Worm (Caenorhabditis elegans): ENCODE results near the gene T18D3.5.

T18D3.5 gene

DNA sequence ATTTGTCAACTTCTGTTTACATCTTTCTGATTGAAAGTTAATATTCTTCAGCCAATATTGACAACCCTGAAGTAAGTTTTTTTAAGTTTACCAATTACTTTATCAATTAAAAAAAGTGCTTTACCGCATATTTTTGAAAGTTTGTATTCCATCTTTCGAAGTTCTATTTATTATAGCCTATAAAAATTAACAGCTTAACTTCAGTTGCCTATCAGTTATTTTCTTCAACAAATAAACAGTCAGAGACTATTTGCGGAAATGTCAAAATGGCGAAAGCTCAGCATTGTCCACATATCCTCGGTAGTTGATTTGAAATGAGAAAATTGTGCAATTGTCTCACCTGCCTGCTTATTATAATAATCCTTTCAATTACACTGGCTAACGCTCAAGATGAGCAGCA is at the start of gene T18D3.5:
T18D3.5 (plus strand) TSS at position 301 of the 400 bp plus-strand sequence.
- TF ChIP-seq pes-1 (GFP tag; IDR thresholded peaks at IDR 0.05) (no peak), B0310.2 (tag; optimal IDR thresholded peaks at IDR 0.05) (no peak), sea-1 (GFP tag; conservative IDR thresholded peaks at IDR 0.05) (no peak), hnd-1 (tag; optimal IDR thresholded peaks at IDR 0.05) (no peak), ama-1 (optimal IDR thresholded peaks at IDR 0.05) (no peak), tbx-11 (GFP tag; IDR thresholded peaks at IDR 0.05) (no peak), ceh-13 (GFP tag; optimal IDR thresholded peaks at IDR 0.05) (no peak), tbx-37 (GFP tag; conservative IDR thresholded peaks at IDR 0.05) (no peak), ceh-36 (tag; optimal IDR thresholded peaks at IDR 0.05) (no peak), ets-7 (tag; optimal IDR thresholded peaks at IDR 0.05) (no peak), hmg-4 (GFP tag; optimal IDR thresholded peaks at IDR 0.05) (no peak), scrt-1 (GFP tag; IDR thresholded peaks at IDR 0.05) (no peak), hmbx-1 (tag; optimal IDR thresholded peaks at IDR 0.05) (no peak), F13C5.2 (tag; optimal IDR thresholded peaks at IDR 0.05) (no peak), flt-1 (GFP tag; IDR thresholded peaks at IDR 0.05) (no peak), aly-1 (tag; optimal IDR thresholded peaks at IDR 0.05) (no peak), tra-4 (tag; optimal IDR thresholded peaks at IDR 0.05) (no peak)

DNA sequence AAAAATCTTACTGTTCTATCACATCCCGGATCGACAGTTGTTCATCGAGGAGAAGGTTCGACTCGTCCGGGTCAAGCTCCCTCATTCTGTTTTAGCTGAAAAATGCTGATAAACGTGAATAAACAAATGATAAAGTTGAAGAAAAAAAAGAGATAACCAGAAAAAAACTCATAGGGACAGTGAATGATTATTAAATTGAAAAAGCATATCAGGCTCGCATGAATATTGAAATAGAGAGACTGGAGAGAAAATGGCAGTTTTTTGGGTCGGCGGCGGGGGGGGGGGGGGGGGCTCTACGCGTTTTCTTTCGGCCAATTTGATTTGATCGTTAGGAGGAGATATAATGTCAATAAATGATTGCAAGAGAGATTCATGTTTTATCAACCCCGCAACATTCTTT is 49.7 kb upstream of the T18D3.5 start, which contains the start of gene lin-2:
lin-2 (minus strand) TSS at position 101 of the 400 bp plus-strand sequence.
- no peak for TF ChIP-seq hmg-4 (GFP tag; optimal IDR thresholded peaks at IDR 0.05)

DNA sequence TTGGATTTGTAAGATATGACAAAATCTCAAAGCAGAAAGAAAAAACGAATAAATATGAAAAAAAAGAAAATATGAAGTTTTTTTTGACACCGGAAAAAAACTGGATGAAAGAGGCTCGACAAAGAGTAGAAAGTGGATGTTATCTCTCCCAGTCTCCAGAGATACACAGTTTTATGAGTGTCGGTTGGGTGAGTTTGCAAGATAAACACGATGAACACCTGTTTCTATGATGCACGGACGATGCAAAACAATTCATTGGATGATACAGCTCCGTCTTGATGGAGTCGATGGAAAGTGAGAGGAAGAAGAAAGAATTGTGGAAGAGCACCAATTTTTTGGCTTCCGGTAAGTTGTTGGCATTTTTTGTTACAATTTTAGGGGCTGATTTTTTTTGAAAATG is 47.8 kb upstream of the T18D3.5 start:
- TF ChIP-seq hnd-1 (tag; optimal IDR thresholded peaks at IDR 0.05): no peak
- no peak for TF ChIP-seq flt-1 (GFP tag; IDR thresholded peaks at IDR 0.05)

DNA sequence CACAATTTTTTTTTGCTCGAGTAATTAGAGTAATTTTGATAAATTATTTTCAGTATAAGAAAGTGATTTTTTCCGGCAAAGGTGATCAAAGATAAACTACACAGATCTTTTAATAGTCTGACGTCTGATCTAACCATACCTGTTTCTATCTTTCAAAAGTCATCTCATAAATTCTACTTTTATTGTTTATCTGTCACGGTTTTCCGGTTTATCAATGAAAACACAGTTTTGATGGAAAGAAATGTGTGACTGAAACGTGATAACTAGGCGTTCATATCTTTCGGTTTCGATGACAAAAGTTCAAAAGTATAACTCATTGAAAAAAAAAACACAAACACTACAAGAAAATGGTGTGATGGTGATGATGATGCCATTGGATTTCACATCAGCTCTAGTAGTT is 41.0 kb upstream of the T18D3.5 start:
- TF ChIP-seq hmbx-1 (tag; optimal IDR thresholded peaks at IDR 0.05): no peak
- no peak for TF ChIP-seq aly-1 (tag; optimal IDR thresholded peaks at IDR 0.05)
- TF ChIP-seq ama-1 (optimal IDR thresholded peaks at IDR 0.05): no peak
- no peak for TF ChIP-seq hnd-1 (tag; optimal IDR thresholded peaks at IDR 0.05)
- TF ChIP-seq tbx-37 (GFP tag; conservative IDR thresholded peaks at IDR 0.05): no peak
- no peak for TF ChIP-seq ets-7 (tag; optimal IDR thresholded peaks at IDR 0.05)
- TF ChIP-seq F13C5.2 (tag; optimal IDR thresholded peaks at IDR 0.05): no peak
- TF ChIP-seq tra-4 (tag; optimal IDR thresholded peaks at IDR 0.05): no peak
- no peak for TF ChIP-seq flt-1 (GFP tag; IDR thresholded peaks at IDR 0.05)
- TF ChIP-seq scrt-1 (GFP tag; IDR thresholded peaks at IDR 0.05): no peak
- no peak for TF ChIP-seq sea-1 (GFP tag; conservative IDR thresholded peaks at IDR 0.05)
- no peak for TF ChIP-seq B0310.2 (tag; optimal IDR thresholded peaks at IDR 0.05)
- TF ChIP-seq ceh-36 (tag; optimal IDR thresholded peaks at IDR 0.05): no peak

DNA sequence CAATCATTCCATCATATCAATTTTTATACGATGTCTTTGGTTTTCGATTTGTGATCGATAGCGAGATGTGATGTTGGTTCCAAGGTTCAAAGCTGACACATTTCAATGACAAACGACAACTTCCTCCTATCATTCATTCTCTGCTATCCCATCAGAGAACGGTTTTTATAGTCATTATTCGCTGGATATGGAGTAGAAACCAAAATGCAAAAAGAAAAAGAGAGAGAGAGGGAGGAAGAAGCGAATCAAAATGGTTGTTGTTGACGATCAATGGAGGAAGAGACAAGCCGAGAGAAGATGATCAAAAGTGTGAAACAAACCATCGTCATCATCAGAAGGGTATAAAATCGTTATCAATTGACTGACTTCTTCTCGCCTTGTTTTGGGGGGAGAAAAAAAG is 38.2 kb upstream of the T18D3.5 start, which contains the start of gene T24D3.2:
T24D3.2 (plus strand) TSS at position 304 of the 400 bp plus-strand sequence.
- no peak for TF ChIP-seq scrt-1 (GFP tag; IDR thresholded peaks at IDR 0.05)
- no peak for TF ChIP-seq ets-7 (tag; optimal IDR thresholded peaks at IDR 0.05)
- TF ChIP-seq B0310.2 (tag; optimal IDR thresholded peaks at IDR 0.05): no peak
- TF ChIP-seq ceh-36 (tag; optimal IDR thresholded peaks at IDR 0.05): no peak
- no peak for TF ChIP-seq tbx-11 (GFP tag; IDR thresholded peaks at IDR 0.05)
- TF ChIP-seq ceh-13 (GFP tag; optimal IDR thresholded peaks at IDR 0.05): no peak
- TF ChIP-seq F13C5.2 (tag; optimal IDR thresholded peaks at IDR 0.05): no peak
- no peak for TF ChIP-seq aly-1 (tag; optimal IDR thresholded peaks at IDR 0.05)
- no peak for TF ChIP-seq hmbx-1 (tag; optimal IDR thresholded peaks at IDR 0.05)
- no peak for TF ChIP-seq ama-1 (optimal IDR thresholded peaks at IDR 0.05)
- no peak for TF ChIP-seq sea-1 (GFP tag; conservative IDR thresholded peaks at IDR 0.05)
- no peak for TF ChIP-seq hnd-1 (tag; optimal IDR thresholded peaks at IDR 0.05)
- TF ChIP-seq hmg-4 (GFP tag; optimal IDR thresholded peaks at IDR 0.05): no peak
- TF ChIP-seq flt-1 (GFP tag; IDR thresholded peaks at IDR 0.05): no peak

DNA sequence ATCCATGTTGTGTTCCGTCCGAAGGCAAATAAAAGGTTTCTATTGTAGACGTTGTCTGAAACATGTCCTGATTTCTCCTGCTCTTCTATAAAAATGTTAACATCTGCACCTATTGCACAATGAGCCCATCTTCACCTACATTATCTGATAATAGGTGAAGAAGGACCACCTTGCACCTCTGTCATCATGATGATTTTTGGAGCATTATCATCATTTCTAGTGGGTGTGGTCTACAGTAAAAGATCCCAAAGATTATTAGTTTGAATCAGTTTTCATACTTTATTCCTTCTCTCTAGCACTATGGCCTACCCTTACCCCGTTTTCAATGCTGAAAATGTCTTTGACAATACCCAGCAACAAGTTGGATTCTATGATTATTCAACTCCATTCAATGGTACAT is 33.3 kb upstream of the T18D3.5 start, which contains the start of gene med-1:
med-1 (plus strand) TSS at position 301 of the 400 bp plus-strand sequence.
- TF ChIP-seq pes-1 (GFP tag; IDR thresholded peaks at IDR 0.05) (no peak), flt-1 (GFP tag; IDR thresholded peaks at IDR 0.05) (no peak), ets-7 (tag; optimal IDR thresholded peaks at IDR 0.05) (no peak), aly-1 (tag; optimal IDR thresholded peaks at IDR 0.05) (no peak), hnd-1 (tag; optimal IDR thresholded peaks at IDR 0.05) (no peak)

DNA sequence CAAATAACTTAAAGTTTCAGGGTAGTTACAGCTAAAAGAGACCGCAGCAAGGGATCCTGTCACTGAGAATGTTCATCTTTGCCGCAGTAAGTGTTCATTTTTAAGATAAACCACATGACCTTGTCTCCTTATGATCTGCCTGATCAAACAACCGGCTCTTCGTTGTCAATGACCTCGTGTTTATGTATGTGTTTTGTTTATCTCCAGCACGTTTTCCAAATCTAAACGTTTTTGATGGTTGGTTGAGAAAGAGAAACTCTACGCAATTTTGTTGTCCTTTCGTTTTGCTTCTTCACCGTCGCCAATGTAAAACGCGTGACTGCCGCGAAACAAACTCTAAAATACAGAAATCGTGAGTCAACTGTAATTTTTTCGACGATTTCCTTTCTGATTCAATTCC is 29.5 kb upstream of the T18D3.5 start, which contains the start of gene tsct-1:
tsct-1 (plus strand) TSS at position 12 of the 400 bp plus-strand sequence.
- no peak for TF ChIP-seq tbx-11 (GFP tag; IDR thresholded peaks at IDR 0.05)
- no peak for TF ChIP-seq hnd-1 (tag; optimal IDR thresholded peaks at IDR 0.05)
- TF ChIP-seq tra-4 (tag; optimal IDR thresholded peaks at IDR 0.05): no peak
- no peak for TF ChIP-seq ets-7 (tag; optimal IDR thresholded peaks at IDR 0.05)
- no peak for TF ChIP-seq sea-1 (GFP tag; conservative IDR thresholded peaks at IDR 0.05)
- no peak for TF ChIP-seq ama-1 (optimal IDR thresholded peaks at IDR 0.05)
- no peak for TF ChIP-seq hmg-4 (GFP tag; optimal IDR thresholded peaks at IDR 0.05)
- no peak for TF ChIP-seq scrt-1 (GFP tag; IDR thresholded peaks at IDR 0.05)
- no peak for TF ChIP-seq F13C5.2 (tag; optimal IDR thresholded peaks at IDR 0.05)
- TF ChIP-seq aly-1 (tag; optimal IDR thresholded peaks at IDR 0.05): no peak
- no peak for TF ChIP-seq pes-1 (GFP tag; IDR thresholded peaks at IDR 0.05)
- no peak for TF ChIP-seq B0310.2 (tag; optimal IDR thresholded peaks at IDR 0.05)
- TF ChIP-seq ceh-36 (tag; optimal IDR thresholded peaks at IDR 0.05): no peak
- no peak for TF ChIP-seq ceh-13 (GFP tag; optimal IDR thresholded peaks at IDR 0.05)
- no peak for TF ChIP-seq tbx-37 (GFP tag; conservative IDR thresholded peaks at IDR 0.05)
- no peak for TF ChIP-seq hmbx-1 (tag; optimal IDR thresholded peaks at IDR 0.05)
- no peak for TF ChIP-seq flt-1 (GFP tag; IDR thresholded peaks at IDR 0.05)

DNA sequence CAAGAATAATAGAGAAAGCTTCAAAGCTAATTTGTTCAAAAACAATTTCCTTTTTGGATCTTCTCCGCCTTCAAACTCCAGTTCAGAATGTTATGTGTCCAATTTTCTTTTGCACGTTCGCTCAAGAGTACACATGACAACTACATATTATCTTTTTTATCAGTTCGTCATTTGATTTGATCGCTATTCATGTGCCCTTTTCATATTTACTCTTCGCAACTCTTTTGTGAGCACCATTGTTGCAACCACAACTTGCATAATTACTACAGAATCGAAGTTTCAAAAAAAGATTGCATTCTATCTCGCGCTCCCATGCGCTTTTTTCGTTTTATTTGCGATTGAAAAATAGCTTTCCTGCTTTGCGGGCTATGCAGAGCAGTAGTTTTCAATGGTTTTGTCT is 28.4 kb upstream of the T18D3.5 start:
- TF ChIP-seq hmbx-1 (tag; optimal IDR thresholded peaks at IDR 0.05) (no peak), tbx-37 (GFP tag; conservative IDR thresholded peaks at IDR 0.05) (no peak), sea-1 (GFP tag; conservative IDR thresholded peaks at IDR 0.05) (no peak), B0310.2 (tag; optimal IDR thresholded peaks at IDR 0.05) (no peak), ceh-36 (tag; optimal IDR thresholded peaks at IDR 0.05) (no peak), scrt-1 (GFP tag; IDR thresholded peaks at IDR 0.05) (no peak), ceh-13 (GFP tag; optimal IDR thresholded peaks at IDR 0.05) (no peak), tbx-11 (GFP tag; IDR thresholded peaks at IDR 0.05) (no peak), F13C5.2 (tag; optimal IDR thresholded peaks at IDR 0.05) (no peak), ama-1 (optimal IDR thresholded peaks at IDR 0.05) (no peak), pes-1 (GFP tag; IDR thresholded peaks at IDR 0.05) (no peak)

Measured in whole organism, early embryonic.